Worm (Caenorhabditis elegans) whole organism, mixed stage, embryonic: ENCODE data around the gene F43G6.16.
A peak's percentile ranks its signal among the peaks of the same experiment; 100 is the strongest.

Source experiments
- M03D4.4 ChIP-seq: sonication (generic microtip); optimal IDR thresholded peaks from 2 replicates; lab custom pipeline; 2017; ENCODE audit warnings: mild to moderate bottlenecking, missing genetic modification characterization, missing compliant biosample characterization
- bed-3 ChIP-seq: fragments of 200-800 bp; sonication (Bioruptor generic); optimal IDR thresholded peaks from 3 replicates; lab custom pipeline; 2018; ENCODE audit warnings: mild to moderate bottlenecking, missing genetic modification characterization, moderate library complexity, missing compliant biosample characterization
- blmp-1 ChIP-seq: fragments of 150-350 bp; optimal IDR thresholded peaks from 2 replicates; lab custom pipeline; 2014; ENCODE audit warnings: missing biosample characterization, missing genetic modification characterization
- ceh-39 ChIP-seq: fragments of 150-350 bp; optimal IDR thresholded peaks from 2 replicates; lab custom pipeline; 2014; ENCODE audit warnings: missing biosample characterization, missing genetic modification characterization
- ceh-43 ChIP-seq: fragments of 200-800 bp; sonication (Bioruptor generic); optimal IDR thresholded peaks from 2 replicates; lab custom pipeline; 2018; ENCODE audit warnings: mild to moderate bottlenecking, missing genetic modification characterization, moderate library complexity, missing compliant biosample characterization
- ceh-83 ChIP-seq: fragments of 200-800 bp; sonication (Bioruptor generic); optimal IDR thresholded peaks from 2 replicates; lab custom pipeline; 2018; ENCODE audit warnings: mild to moderate bottlenecking, missing genetic modification characterization, missing compliant biosample characterization
- ces-1 ChIP-seq: fragments of 150-350 bp; optimal IDR thresholded peaks from 2 replicates; lab custom pipeline; 2014; ENCODE audit warnings: missing biosample characterization, missing genetic modification reagents, missing genetic modification characterization
- cnd-1 ChIP-seq: fragments of 200-800 bp; sonication (Bioruptor generic); optimal IDR thresholded peaks from 2 replicates; lab custom pipeline; 2018; ENCODE audit warnings: mild to moderate bottlenecking, missing genetic modification characterization, missing compliant biosample characterization
- drap-1 ChIP-seq: fragments of 200-800 bp; sonication (Bioruptor generic); optimal IDR thresholded peaks from 3 replicates; lab custom pipeline; 2018; ENCODE audit warnings: mild to moderate bottlenecking, missing genetic modification characterization, missing compliant biosample characterization
- elt-1 ChIP-seq: sonication (generic microtip); optimal IDR thresholded peaks from 2 replicates; lab custom pipeline; 2017; ENCODE audit warnings: missing genetic modification characterization, mild to moderate bottlenecking, missing compliant biosample characterization, antibody characterized with exemption, moderate library complexity, borderline replicate concordance; ENCODE audit not compliant: insufficient read depth
- elt-3 ChIP-seq: fragments of 150-350 bp; optimal IDR thresholded peaks from 2 replicates; lab custom pipeline; 2014; ENCODE audit warnings: missing biosample characterization, missing genetic modification characterization
- flh-1 ChIP-seq: fragments of 200-800 bp; sonication (Bioruptor generic); optimal IDR thresholded peaks from 2 replicates; lab custom pipeline; 2018; ENCODE audit warnings: mild to moderate bottlenecking, missing genetic modification characterization, moderate library complexity, missing compliant biosample characterization
- ham-2 ChIP-seq: fragments of 200-800 bp; sonication (Bioruptor generic); optimal IDR thresholded peaks from 2 replicates; lab custom pipeline; 2018; ENCODE audit warnings: mild to moderate bottlenecking, missing genetic modification characterization, missing compliant biosample characterization
- hlh-1 ChIP-seq: fragments of 150-350 bp; optimal IDR thresholded peaks from 2 replicates; lab custom pipeline; 2014; ENCODE audit warnings: missing biosample characterization, missing genetic modification reagents, missing genetic modification characterization
- lin-13 ChIP-seq: fragments of 150-350 bp; optimal IDR thresholded peaks from 2 replicates; lab custom pipeline; 2014; ENCODE audit warnings: missing biosample characterization, missing genetic modification characterization
- lin-32 ChIP-seq: fragments of 200-800 bp; sonication (Bioruptor generic); optimal IDR thresholded peaks from 2 replicates; lab custom pipeline; 2018; ENCODE audit warnings: mild to moderate bottlenecking, missing genetic modification characterization, missing compliant biosample characterization
- lsy-2 ChIP-seq: fragments of 150-350 bp; optimal IDR thresholded peaks from 2 replicates; lab custom pipeline; 2014; ENCODE audit warnings: missing biosample characterization, missing genetic modification characterization
- mab-5 ChIP-seq: fragments of 150-350 bp; optimal IDR thresholded peaks from 2 replicates; lab custom pipeline; 2014; ENCODE audit warnings: missing biosample characterization, missing genetic modification characterization
- mep-1 ChIP-seq: fragments of 150-350 bp; optimal IDR thresholded peaks from 2 replicates; lab custom pipeline; 2017; ENCODE audit warnings: missing biosample characterization, missing genetic modification reagents, missing genetic modification characterization, inconsistent platforms
- mls-2 ChIP-seq: sonication (generic microtip); optimal IDR thresholded peaks from 2 replicates; lab custom pipeline; 2016; ENCODE audit warnings: mild to moderate bottlenecking, missing genetic modification characterization, moderate library complexity, missing compliant biosample characterization
- nhr-12 ChIP-seq: fragments of 150-350 bp; optimal IDR thresholded peaks from 2 replicates; lab custom pipeline; 2014; ENCODE audit warnings: missing biosample characterization, missing genetic modification characterization
- nhr-2 ChIP-seq: fragments of 150-350 bp; optimal IDR thresholded peaks from 2 replicates; lab custom pipeline; 2014; ENCODE audit warnings: missing biosample characterization, missing genetic modification characterization
- nhr-237 ChIP-seq: fragments of 150-350 bp; optimal IDR thresholded peaks from 2 replicates; lab custom pipeline; 2014; ENCODE audit warnings: missing biosample characterization, missing genetic modification characterization
- nhr-28 ChIP-seq: fragments of 150-350 bp; optimal IDR thresholded peaks from 2 replicates; lab custom pipeline; 2014; ENCODE audit warnings: missing biosample characterization, missing genetic modification characterization
- nhr-76 ChIP-seq: sonication (generic microtip); optimal IDR thresholded peaks from 2 replicates; lab custom pipeline; 2017; ENCODE audit warnings: missing biosample characterization, missing genetic modification characterization
- pha-4 ChIP-seq: fragments of 150-350 bp; optimal IDR thresholded peaks from 2 replicates; lab custom pipeline; 2018; ENCODE audit warnings: missing biosample characterization, missing genetic modification reagents, missing genetic modification characterization
- sem-2 ChIP-seq: fragments of 200-800 bp; sonication (Bioruptor generic); optimal IDR thresholded peaks from 2 replicates; lab custom pipeline; 2018; ENCODE audit warnings: mild to moderate bottlenecking, missing genetic modification characterization, missing compliant biosample characterization
- snpc-4 ChIP-seq: fragments of 150-350 bp; optimal IDR thresholded peaks from 2 replicates; lab custom pipeline; 2014; ENCODE audit warnings: missing biosample characterization, missing genetic modification characterization
- sptf-1 ChIP-seq: sonication (generic microtip); optimal IDR thresholded peaks from 2 replicates; lab custom pipeline; 2017; ENCODE audit warnings: mild to moderate bottlenecking, missing genetic modification characterization, moderate library complexity, missing compliant biosample characterization
- tbx-8 ChIP-seq: fragments of 200-800 bp; sonication (Bioruptor generic); optimal IDR thresholded peaks from 2 replicates; lab custom pipeline; 2018; ENCODE audit warnings: mild to moderate bottlenecking, missing genetic modification characterization, moderate library complexity, missing compliant biosample characterization
- unc-120 ChIP-seq: sonication (generic microtip); optimal IDR thresholded peaks from 2 replicates; lab custom pipeline; 2017; ENCODE audit warnings: missing genetic modification characterization, missing compliant biosample characterization; ENCODE audit not compliant: poor library complexity, severe bottlenecking
- unc-39 ChIP-seq: fragments of 150-350 bp; optimal IDR thresholded peaks from 2 replicates; lab custom pipeline; 2014; ENCODE audit warnings: missing biosample characterization, missing genetic modification characterization
- unc-62 ChIP-seq: fragments of 150-350 bp; optimal IDR thresholded peaks from 2 replicates; lab custom pipeline; 2014; ENCODE audit warnings: missing biosample characterization, missing genetic modification reagents, missing genetic modification characterization
- zip-8 ChIP-seq: fragments of 150-350 bp; optimal IDR thresholded peaks from 2 replicates; lab custom pipeline; 2014; ENCODE audit warnings: missing biosample characterization, missing genetic modification characterization
- ztf-11 ChIP-seq: fragments of 150-350 bp; optimal IDR thresholded peaks from 2 replicates; lab custom pipeline; 2014; ENCODE audit warnings: missing biosample characterization, missing genetic modification characterization

The F43G6.16 gene

DNA sequence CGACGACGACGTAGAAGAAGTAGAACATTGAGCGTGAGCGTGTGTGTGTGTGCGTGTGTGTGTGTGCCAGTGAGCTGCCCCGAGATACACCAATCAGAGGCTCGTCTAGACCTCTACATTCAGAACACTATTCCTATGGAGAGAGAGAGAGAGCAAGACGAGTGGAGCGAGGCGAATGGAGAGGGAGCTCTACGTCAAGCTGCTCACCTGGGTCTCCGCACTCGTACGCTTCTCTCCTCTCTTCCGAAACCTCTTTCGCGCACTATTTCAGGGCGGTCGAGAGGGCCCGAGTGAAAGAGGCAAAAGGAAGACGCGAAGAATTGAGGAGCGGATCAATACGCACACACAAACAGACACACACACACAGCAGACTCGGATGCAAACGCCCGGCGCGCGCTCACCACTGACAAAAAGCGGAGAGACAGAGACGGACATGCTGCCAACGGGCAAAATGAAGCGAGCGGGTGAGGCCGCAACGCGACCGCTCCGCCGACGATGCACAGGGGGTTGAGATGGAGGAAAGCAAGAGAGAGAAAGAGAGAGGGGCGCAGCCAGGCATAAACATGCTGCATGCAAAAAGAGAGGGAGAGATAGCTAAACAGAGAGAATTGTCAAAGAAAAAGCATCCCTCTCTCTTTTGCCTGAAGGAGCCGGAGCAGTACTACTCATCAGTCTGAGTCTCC lies 32.8 kb downstream of the F43G6.16 start:
- TF ChIP-seq M03D4.4 (tag; lab: Kevin White, UChicago) (peak; percentile 83), drap-1 (GFP tag; lab: Kevin White, UChicago) (peak; percentile 78), lsy-2 (tag; lab: Kevin White, UChicago) (peak; percentile 67), snpc-4 (tag; lab: Kevin White, UChicago) (no peak), ceh-39 (peak; percentile 31), elt-3 (tag; lab: Kevin White, UChicago) (no peak), hlh-1 (peak; percentile 76), mab-5 (tag; lab: Kevin White, UChicago) (no peak), lin-13 (peak; percentile 54), unc-39 (tag; lab: Kevin White, UChicago) (peak; percentile 9), blmp-1 (tag; lab: Kevin White, UChicago) (no peak), zip-8 (tag; lab: Kevin White, UChicago) (no peak), lin-32 (GFP tag; lab: Kevin White, UChicago) (peak; percentile 36), elt-1 (tag; lab: Kevin White, UChicago) (no peak), unc-120 (tag; lab: Kevin White, UChicago) (peak; percentile 99), tbx-8 (GFP tag; lab: Kevin White, UChicago) (peak; percentile 51), unc-62 (GFP tag; lab: Kevin White, UChicago) (peak; percentile 71), ceh-83 (GFP tag; lab: Kevin White, UChicago) (peak; percentile 74), nhr-12 (no peak), ham-2 (GFP tag; lab: Kevin White, UChicago) (peak; percentile 99), mep-1 (tag; lab: Kevin White, UChicago) (peak; percentile 65), mls-2 (tag; lab: Kevin White, UChicago) (peak; percentile 65), sem-2 (GFP tag; lab: Kevin White, UChicago) (no peak), nhr-76 (tag; lab: Kevin White, UChicago) (no peak), ceh-43 (GFP tag; lab: Kevin White, UChicago) (no peak), flh-1 (GFP tag; lab: Kevin White, UChicago) (peak; percentile 32), ces-1 (peak; percentile 42), cnd-1 (tag; lab: Kevin White, UChicago) (peak; percentile 29), sptf-1 (peak; percentile 58), pha-4 (tag; lab: Kevin White, UChicago) (peak; percentile 74), ztf-11 (tag; lab: Kevin White, UChicago) (no peak), nhr-2 (peak; percentile 22), nhr-28 (tag; lab: Kevin White, UChicago) (no peak), bed-3 (GFP tag; lab: Kevin White, UChicago) (no peak), nhr-237 (tag; lab: Kevin White, UChicago) (peak; percentile 35)

DNA sequence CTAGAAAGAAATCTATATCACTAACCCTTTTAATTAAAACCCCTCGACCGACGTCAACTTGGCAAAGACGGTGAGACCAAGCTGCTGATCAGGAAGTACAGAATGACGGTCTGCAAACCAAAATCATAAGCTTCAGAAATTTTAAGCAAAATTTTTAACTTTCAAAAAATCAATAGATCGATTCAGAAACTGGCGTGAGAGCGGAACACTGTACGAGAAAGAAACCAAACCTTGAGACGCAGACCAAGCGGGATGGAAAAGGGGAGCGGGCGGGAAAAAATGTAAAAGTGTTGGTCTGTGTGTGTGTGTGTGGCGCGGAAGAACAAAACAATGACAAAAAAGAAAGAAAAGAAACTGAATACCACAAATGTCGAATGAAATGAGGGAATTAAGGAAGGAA lies 33.9 kb downstream of the F43G6.16 start, which contains the start of the genes F44E5.17 and gpb-1:
TSS of gene F44E5.17 (minus strand) at position 101 of the 400 bp plus-strand sequence.
TSS of gene gpb-1 (minus strand) at position 118 of the 400 bp plus-strand sequence.
- TF ChIP-seq hlh-1 (no peak), ceh-83 (GFP tag; lab: Kevin White, UChicago) (no peak), pha-4 (tag; lab: Kevin White, UChicago) (no peak), nhr-2 (no peak), drap-1 (GFP tag; lab: Kevin White, UChicago) (no peak), ces-1 (no peak), lin-13 (no peak), unc-39 (tag; lab: Kevin White, UChicago) (no peak), nhr-76 (tag; lab: Kevin White, UChicago) (no peak), nhr-28 (tag; lab: Kevin White, UChicago) (no peak), mab-5 (tag; lab: Kevin White, UChicago) (no peak)
- TF ChIP-seq, all 35 proteins: peak for 0

DNA sequence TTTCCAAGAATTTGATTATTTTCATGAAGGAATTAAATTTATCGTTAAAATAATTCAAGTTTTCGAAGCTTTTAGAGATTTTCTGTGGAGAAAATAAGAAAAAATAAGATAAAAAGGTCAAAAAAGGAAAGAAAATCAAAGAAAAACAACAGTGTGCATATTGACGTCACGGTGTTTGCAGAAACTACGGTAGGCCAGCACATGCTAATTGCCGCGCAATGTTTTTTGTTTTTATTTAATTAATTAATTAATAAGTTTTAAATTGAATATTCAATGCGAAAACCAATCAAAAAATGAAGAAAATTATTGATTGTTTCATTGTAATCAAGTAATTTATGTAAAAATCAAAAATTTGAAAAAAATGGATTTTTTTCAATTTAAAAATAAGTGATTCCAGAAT lies 34.5 kb downstream of the F43G6.16 start:
- TF ChIP-seq unc-120 (tag; lab: Kevin White, UChicago) (no peak), lin-32 (GFP tag; lab: Kevin White, UChicago) (no peak), tbx-8 (GFP tag; lab: Kevin White, UChicago) (no peak), drap-1 (GFP tag; lab: Kevin White, UChicago) (no peak), lsy-2 (tag; lab: Kevin White, UChicago) (peak; percentile 93), bed-3 (GFP tag; lab: Kevin White, UChicago) (no peak), nhr-12 (no peak), blmp-1 (tag; lab: Kevin White, UChicago) (no peak), nhr-28 (tag; lab: Kevin White, UChicago) (no peak), mep-1 (tag; lab: Kevin White, UChicago) (peak; percentile 10), nhr-237 (tag; lab: Kevin White, UChicago) (no peak), ham-2 (GFP tag; lab: Kevin White, UChicago) (no peak), ces-1 (peak; percentile 59), flh-1 (GFP tag; lab: Kevin White, UChicago) (no peak), nhr-76 (tag; lab: Kevin White, UChicago) (no peak), hlh-1 (no peak), ceh-43 (GFP tag; lab: Kevin White, UChicago) (peak; percentile 17), mls-2 (tag; lab: Kevin White, UChicago) (no peak)
